Worm (Caenorhabditis elegans) whole organism, L3 larva: Measurements from ENCODE around the gene K02D10.1.
A peak's percentile ranks its signal among the peaks of the same experiment; 100 is the strongest.

Experiments
- ZK546.5 ChIP-seq: sonication (generic microtip); optimal IDR thresholded peaks from 2 replicates; lab custom pipeline; 2017; ENCODE audit warnings: missing biosample characterization, missing genetic modification characterization
- aly-2 ChIP-seq: fragments of 150-350 bp; optimal IDR thresholded peaks from 2 replicates; lab custom pipeline; 2014; ENCODE audit warnings: missing biosample characterization, missing genetic modification characterization
- ama-1 ChIP-seq: fragments of 150-350 bp; optimal IDR thresholded peaks from 2 replicates; lab custom pipeline; 2018
- ceh-16 ChIP-seq: sonication (generic microtip); optimal IDR thresholded peaks from 2 replicates; lab custom pipeline; 2017; ENCODE audit warnings: missing biosample characterization, missing genetic modification characterization
- ceh-82 ChIP-seq: fragments of 150-350 bp; optimal IDR thresholded peaks from 2 replicates; lab custom pipeline; 2014; ENCODE audit warnings: missing biosample characterization, missing genetic modification characterization
- daf-12 ChIP-seq: fragments of 150-350 bp; optimal IDR thresholded peaks from 2 replicates; lab custom pipeline; 2014; ENCODE audit warnings: missing biosample characterization, missing genetic modification reagents, missing genetic modification characterization
- egl-27 ChIP-seq: sonication (generic microtip); optimal IDR thresholded peaks from 4 replicates; lab custom pipeline; 2017; ENCODE audit warnings: missing biosample characterization, missing genetic modification reagents, missing genetic modification characterization
- egl-5 ChIP-seq: fragments of 150-350 bp; optimal IDR thresholded peaks from 2 replicates; lab custom pipeline; 2017; ENCODE audit warnings: missing biosample characterization, missing genetic modification reagents, missing genetic modification characterization, inconsistent platforms
- elt-2 ChIP-seq: sonication (generic microtip); optimal IDR thresholded peaks from 2 replicates; lab custom pipeline; 2016; ENCODE audit warnings: missing genetic modification reagents, mild to moderate bottlenecking, missing genetic modification characterization, missing compliant biosample characterization
- elt-3 ChIP-seq, 3 experiments: fragments of 150-350 bp in 1 of 3; sonication (generic microtip) in 2 of 3; optimal IDR thresholded peaks; 2 replicates in 2 of 3; 4 replicates in 1 of 3; lab custom pipeline; 2014 to 2017; ENCODE audit warnings: missing biosample characterization in 3 of 3, missing genetic modification characterization in 3 of 3
- eor-1 ChIP-seq, 2 experiments: fragments of 150-350 bp; optimal IDR thresholded peaks; 2 replicates each; lab custom pipeline; 2014 to 2018; ENCODE audit warnings: missing biosample characterization in 2 of 2, missing genetic modification characterization in 2 of 2
- fkh-10 ChIP-seq: sonication (generic microtip); optimal IDR thresholded peaks from 2 replicates; lab custom pipeline; 2017; ENCODE audit warnings: missing biosample characterization, missing genetic modification reagents, missing genetic modification characterization
- fkh-2 ChIP-seq: fragments of 150-350 bp; optimal IDR thresholded peaks from 2 replicates; lab custom pipeline; 2014; ENCODE audit warnings: missing biosample characterization, missing genetic modification reagents, missing genetic modification characterization
- hmg-11 ChIP-seq: sonication (generic microtip); optimal IDR thresholded peaks from 2 replicates; lab custom pipeline; 2016; ENCODE audit warnings: missing genetic modification characterization, missing compliant biosample characterization
- jun-1 ChIP-seq: fragments of 150-350 bp; optimal IDR thresholded peaks from 2 replicates; lab custom pipeline; 2014; ENCODE audit warnings: missing biosample characterization, missing genetic modification reagents, missing genetic modification characterization
- lin-15B ChIP-seq: fragments of 150-350 bp; optimal IDR thresholded peaks from 2 replicates; lab custom pipeline; 2014; ENCODE audit warnings: missing biosample characterization, missing genetic modification characterization
- lin-39 ChIP-seq: fragments of 150-350 bp; optimal IDR thresholded peaks from 2 replicates; lab custom pipeline; 2018; ENCODE audit warnings: missing biosample characterization, missing genetic modification reagents, missing genetic modification characterization
- lsy-12 ChIP-seq: sonication (generic microtip); optimal IDR thresholded peaks from 2 replicates; lab custom pipeline; 2016; ENCODE audit warnings: mild to moderate bottlenecking, missing genetic modification characterization, missing compliant biosample characterization
- mdl-1 ChIP-seq: fragments of 150-350 bp; optimal IDR thresholded peaks from 2 replicates; lab custom pipeline; 2014; ENCODE audit warnings: missing biosample characterization, missing genetic modification characterization
- nfya-1 ChIP-seq: sonication (generic microtip); optimal IDR thresholded peaks from 2 replicates; lab custom pipeline; 2017; ENCODE audit warnings: missing genetic modification characterization, mild to moderate bottlenecking, missing compliant biosample characterization, antibody characterized with exemption, moderate library complexity; ENCODE audit not compliant: insufficient read depth
- nhr-11 ChIP-seq: fragments of 150-350 bp; optimal IDR thresholded peaks from 2 replicates; lab custom pipeline; 2014; ENCODE audit warnings: missing biosample characterization, missing genetic modification characterization
- nhr-23 ChIP-seq: fragments of 150-350 bp; optimal IDR thresholded peaks from 2 replicates; lab custom pipeline; 2014; ENCODE audit warnings: missing biosample characterization, missing genetic modification reagents, missing genetic modification characterization
- nhr-237 ChIP-seq: fragments of 150-350 bp; optimal IDR thresholded peaks from 2 replicates; lab custom pipeline; 2014; ENCODE audit warnings: missing biosample characterization, missing genetic modification characterization
- nhr-28 ChIP-seq: fragments of 150-350 bp; optimal IDR thresholded peaks from 2 replicates; lab custom pipeline; 2014; ENCODE audit warnings: missing biosample characterization, missing genetic modification characterization
- nhr-43 ChIP-seq: sonication (generic microtip); optimal IDR thresholded peaks from 2 replicates; lab custom pipeline; 2016; ENCODE audit warnings: mild to moderate bottlenecking, missing genetic modification characterization, missing compliant biosample characterization; ENCODE audit not compliant: poor library complexity, severe bottlenecking
- nhr-67 ChIP-seq: fragments of 150-350 bp; optimal IDR thresholded peaks from 2 replicates; lab custom pipeline; 2014; ENCODE audit warnings: missing biosample characterization, missing genetic modification characterization
- nhr-76 ChIP-seq: fragments of 150-350 bp; sonication (generic microtip); optimal IDR thresholded peaks from 5 replicates; lab custom pipeline; 2014; ENCODE audit warnings: missing biosample characterization, missing genetic modification characterization
- pha-4 ChIP-seq: fragments of 150-350 bp; optimal IDR thresholded peaks from 2 replicates; lab custom pipeline; 2014; ENCODE audit warnings: missing biosample characterization, missing genetic modification reagents, missing genetic modification characterization
- pqm-1 ChIP-seq: fragments of 150-350 bp; optimal IDR thresholded peaks from 2 replicates; lab custom pipeline; 2017; ENCODE audit warnings: missing biosample characterization, missing genetic modification characterization, inconsistent platforms
- sea-2 ChIP-seq: fragments of 150-350 bp; sonication (generic microtip); optimal IDR thresholded peaks from 4 replicates; lab custom pipeline; 2014; ENCODE audit warnings: missing biosample characterization, missing genetic modification reagents, missing genetic modification characterization
- skn-1 ChIP-seq: fragments of 150-350 bp; optimal IDR thresholded peaks from 2 replicates; lab custom pipeline; 2014; ENCODE audit warnings: missing biosample characterization, missing genetic modification characterization
- unc-39 ChIP-seq: sonication (generic microtip); optimal IDR thresholded peaks from 4 replicates; lab custom pipeline; 2017; ENCODE audit warnings: missing biosample characterization, missing genetic modification characterization
- unc-62 ChIP-seq: fragments of 150-350 bp; sonication (generic microtip); optimal IDR thresholded peaks from 4 replicates; lab custom pipeline; 2014; ENCODE audit warnings: missing biosample characterization, missing genetic modification reagents, missing genetic modification characterization
- zag-1 ChIP-seq: fragments of 150-350 bp; optimal IDR thresholded peaks from 2 replicates; lab custom pipeline; 2014; ENCODE audit warnings: missing biosample characterization, missing genetic modification characterization
- ztf-4 ChIP-seq: fragments of 150-350 bp; optimal IDR thresholded peaks from 2 replicates; lab custom pipeline; 2014; ENCODE audit warnings: missing biosample characterization, missing genetic modification characterization

Gene K02D10.1

DNA sequence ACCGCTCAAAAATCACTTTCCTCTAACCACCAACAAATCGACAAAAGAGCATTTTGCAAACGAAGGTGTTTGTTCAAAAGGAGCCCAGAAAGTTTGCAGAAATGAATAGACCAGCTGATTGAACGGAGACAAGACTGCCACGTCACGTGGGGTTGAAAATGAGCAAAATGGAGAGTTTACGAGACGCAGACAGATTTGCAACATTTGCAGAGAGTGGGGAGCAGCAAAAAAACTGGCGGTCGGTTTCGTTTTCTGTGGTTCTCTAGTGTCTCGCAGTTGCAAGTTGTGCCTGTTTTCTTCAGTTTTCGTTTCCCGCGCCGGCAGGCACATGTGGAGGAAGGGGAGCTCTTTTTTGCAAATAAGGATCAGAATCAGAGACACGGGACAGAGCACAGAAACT is 16.1 kb downstream of the K02D10.1 start:
- peak; percentile 64 for TF ChIP-seq nfya-1 (tag; lab: Kevin White, UChicago)
- TF ChIP-seq pha-4 (tag; lab: Kevin White, UChicago) = peak; percentile 96
- TF ChIP-seq lin-39 = peak; percentile 80
- TF ChIP-seq ama-1 (lab: Kevin White, UChicago) = no peak
- TF ChIP-seq unc-39 (tag; lab: Kevin White, UChicago) = no peak
- no peak for TF ChIP-seq nhr-43 (tag; lab: Kevin White, UChicago)
- TF ChIP-seq sea-2 = no peak
- TF ChIP-seq pqm-1 = peak; percentile 36
- no peak for TF ChIP-seq lsy-12
- peak; percentile 69 for TF ChIP-seq jun-1 (tag; lab: Kevin White, UChicago)
- TF ChIP-seq mdl-1 (tag; lab: Kevin White, UChicago) = peak; percentile 71
- TF ChIP-seq nhr-76 (tag; lab: Kevin White, UChicago) = no peak
- TF ChIP-seq unc-62 (GFP tag; lab: Kevin White, UChicago) = no peak
- no peak for TF ChIP-seq ztf-4 (tag; lab: Kevin White, UChicago)
- peak; percentile 27 for TF ChIP-seq lin-15B (tag; lab: Kevin White, UChicago)
- peak; percentile 36 for TF ChIP-seq nhr-11
- peak; percentile 28 for TF ChIP-seq elt-2
- TF ChIP-seq ZK546.5 = no peak
- TF ChIP-seq fkh-10 = no peak
- no peak for TF ChIP-seq nhr-237 (tag; lab: Kevin White, UChicago)

ce11 chrIII:8786077-8786476 is 16.7 kb downstream of the K02D10.1 start, which contains the start of gene K02D10.8:
Gene K02D10.8 (plus strand): TSS chrIII:8786377.
- TF ChIP-seq ceh-16 (tag; lab: Kevin White, UChicago) (no peak), nhr-23 (tag; lab: Kevin White, UChicago) (no peak), elt-3 (tag; optimal IDR thresholded peaks at IDR 0.05; lab: Kevin White, UChicago) (no peak), nhr-67 (tag; lab: Kevin White, UChicago) (no peak), daf-12 (no peak), unc-39 (tag; lab: Kevin White, UChicago) (no peak), zag-1 (tag; lab: Kevin White, UChicago) (no peak), ama-1 (lab: Kevin White, UChicago) (no peak), nhr-43 (tag; lab: Kevin White, UChicago) (no peak), eor-1 (tag; optimal IDR thresholded peaks at IDR 0.05; lab: Kevin White, UChicago) (no peak), mdl-1 (tag; lab: Kevin White, UChicago) (no peak), pha-4 (tag; lab: Kevin White, UChicago) (no peak), sea-2 (no peak)

DNA sequence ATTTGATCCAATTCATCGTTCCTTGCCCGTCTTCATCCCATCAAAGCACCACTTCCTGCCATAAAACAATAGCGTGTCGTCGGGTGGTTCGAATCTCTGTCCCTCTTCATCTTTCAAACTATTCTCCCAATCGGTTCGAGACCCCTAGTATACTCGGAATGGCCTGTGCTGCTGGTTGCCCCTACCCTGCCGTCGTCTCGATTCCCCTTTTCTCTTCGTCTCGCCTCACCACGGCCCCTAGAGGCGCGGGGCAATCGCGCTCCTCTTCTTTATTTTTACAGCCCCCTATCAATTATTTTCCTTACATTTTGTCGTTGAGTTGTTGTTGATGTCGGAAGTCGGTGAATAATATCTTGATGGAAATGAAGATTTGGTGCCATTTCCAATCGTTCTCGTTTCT is 19.4 kb downstream of the K02D10.1 start:
- peak; percentile 73 for TF ChIP-seq lin-39
- TF ChIP-seq nhr-28 (tag; lab: Kevin White, UChicago) = no peak
- no peak for TF ChIP-seq ZK546.5
- no peak for TF ChIP-seq jun-1 (tag; lab: Kevin White, UChicago)
- TF ChIP-seq nhr-43 (tag; lab: Kevin White, UChicago) = no peak
- TF ChIP-seq egl-5 (tag; lab: Kevin White, UChicago) = peak; percentile 32
- TF ChIP-seq nfya-1 (tag; lab: Kevin White, UChicago) = peak; percentile 25
- TF ChIP-seq hmg-11 (tag; lab: Kevin White, UChicago) = peak; percentile 40
- peak; percentile 17 for TF ChIP-seq lin-15B (tag; lab: Kevin White, UChicago)
- TF ChIP-seq egl-27 (tag; lab: Kevin White, UChicago) = no peak

- no peak for TF ChIP-seq skn-1
- TF ChIP-seq hmg-11 (tag; lab: Kevin White, UChicago) = no peak
- TF ChIP-seq unc-39 (tag; lab: Kevin White, UChicago) = no peak
- TF ChIP-seq lsy-12 = no peak
- no peak for TF ChIP-seq nhr-237 (tag; lab: Kevin White, UChicago)
- TF ChIP-seq ceh-82 (tag; lab: Kevin White, UChicago) = no peak
- TF ChIP-seq egl-27 (tag; lab: Kevin White, UChicago) = no peak
- no peak for TF ChIP-seq ama-1 (lab: Kevin White, UChicago)
- TF ChIP-seq aly-2 = no peak
- no peak for TF ChIP-seq fkh-2 (tag; lab: Kevin White, UChicago)
- no peak for TF ChIP-seq sea-2
- TF ChIP-seq, all 47 proteins: peak for 0
Observed at ce11 chrIII:8791235-8791634, 21.9 kb downstream of the K02D10.1 start, which contains the start of the genes zfp-1 and F54F2.14. Gene zfp-1 (plus strand): TSS chrIII:8791535. Gene F54F2.14 (plus strand): TSS chrIII:8791546.
